Worm (Caenorhabditis elegans) whole organism, midembryonic: ENCODE measurements around the gene talp-3.

Source experiments
- T22C8.4 ChIP-seq: fragments of 200-800 bp; sonication (Bioruptor generic); IDR thresholded peaks from 2 replicates; pipeline ENCODE4 v1.3.6; 2022; ENCODE audit warnings: missing genetic modification characterization, missing compliant biosample characterization
- cog-1 ChIP-seq: sonication (generic microtip); optimal IDR thresholded peaks from 2 replicates; lab custom pipeline; 2016; ENCODE audit warnings: missing genetic modification characterization, missing compliant biosample characterization
- flt-1 ChIP-seq: fragments of 200-800 bp; sonication (Bioruptor generic); IDR thresholded peaks from 2 replicates; pipeline ENCODE4 v1.3.6; 2022; ENCODE audit warnings: missing genetic modification characterization, missing compliant biosample characterization
- klf-2 ChIP-seq: fragments of 200-800 bp; sonication (Bioruptor generic); conservative IDR thresholded peaks from 2 replicates; pipeline ENCODE4 v1.3.6; 2022; ENCODE audit warnings: missing genetic modification reagents, missing genetic modification characterization, missing compliant biosample characterization
- med-1 ChIP-seq: sonication (generic microtip); optimal IDR thresholded peaks from 2 replicates; lab custom pipeline; 2017; ENCODE audit warnings: missing genetic modification characterization, mild to moderate bottlenecking, missing compliant biosample characterization, antibody characterized with exemption, missing genetic modification reagents; ENCODE audit not compliant: insufficient read depth
- ref-1 ChIP-seq: fragments of 200-800 bp; sonication (Bioruptor generic); conservative IDR thresholded peaks from 2 replicates; pipeline ENCODE4 v1.3.6; 2022; ENCODE audit warnings: missing genetic modification reagents, missing genetic modification characterization, missing compliant biosample characterization
- tab-1 ChIP-seq: fragments of 200-800 bp; sonication (Bioruptor generic); IDR thresholded peaks from 2 replicates; pipeline ENCODE4 v1.3.6; 2022; ENCODE audit warnings: missing genetic modification characterization, missing compliant biosample characterization
- ztf-23 ChIP-seq: fragments of 200-800 bp; sonication (Bioruptor generic); IDR thresholded peaks from 2 replicates; pipeline ENCODE4 v1.3.6; 2022; ENCODE audit warnings: missing genetic modification reagents, missing genetic modification characterization, missing compliant biosample characterization
- ztf-29 ChIP-seq: fragments of 200-800 bp; sonication (Bioruptor generic); IDR thresholded peaks from 2 replicates; pipeline ENCODE4 v1.3.6; 2022; ENCODE audit warnings: missing genetic modification reagents, missing genetic modification characterization, missing compliant biosample characterization

talp-3 gene

DNA sequence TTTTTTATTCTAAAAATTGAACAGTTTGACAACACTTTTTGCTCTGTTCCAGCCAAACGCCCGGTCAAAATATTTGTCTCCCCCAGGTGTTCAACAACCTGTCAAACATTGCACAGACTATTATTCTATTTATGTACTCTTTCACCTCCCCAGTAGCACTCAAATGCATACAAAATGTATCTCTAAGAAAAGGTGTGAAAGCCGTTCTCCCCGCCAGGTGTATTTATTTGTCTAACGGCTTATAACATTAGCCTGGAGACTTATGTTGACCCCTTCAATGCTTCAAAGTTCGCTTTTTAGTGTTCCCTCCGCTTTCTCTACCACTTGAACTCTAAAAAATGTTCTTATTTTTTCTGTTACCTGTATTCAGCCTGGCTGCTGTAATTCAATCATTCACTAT lies 15.8 kb downstream of the talp-3 start, which contains the start of gene srlf-27:
TSS of gene srlf-27 (plus strand) at position 301 of the 400 bp plus-strand sequence.
- no peak for TF ChIP-seq cog-1 (tag; lab: Kevin White, UChicago)

DNA sequence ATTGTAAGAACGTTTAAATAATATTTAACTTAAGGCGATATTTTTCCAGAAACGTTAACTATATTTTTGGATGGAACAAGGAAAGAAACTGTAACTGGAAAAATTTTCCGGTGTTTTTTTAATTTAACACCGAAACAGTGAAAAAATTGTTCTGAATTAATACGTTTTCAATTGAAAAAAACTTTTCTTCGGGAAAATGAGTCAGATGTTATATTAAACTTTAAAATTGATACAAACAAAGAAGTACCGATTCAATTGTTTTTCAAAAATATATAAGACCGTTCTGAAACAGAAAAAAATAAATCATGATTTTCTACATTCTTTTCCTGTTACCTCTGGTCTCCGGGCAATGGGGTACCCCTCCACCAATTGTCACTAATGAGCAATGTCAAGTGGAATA lies 18.4 kb downstream of the talp-3 start, which contains the start of gene ule-2:
TSS of gene ule-2 (plus strand) at position 301 of the 400 bp plus-strand sequence.
- TF ChIP-seq tab-1 (GFP tag; lab: Robert Waterston, UW): no peak
- no peak for TF ChIP-seq ztf-29 (GFP tag; lab: Robert Waterston, UW)

DNA sequence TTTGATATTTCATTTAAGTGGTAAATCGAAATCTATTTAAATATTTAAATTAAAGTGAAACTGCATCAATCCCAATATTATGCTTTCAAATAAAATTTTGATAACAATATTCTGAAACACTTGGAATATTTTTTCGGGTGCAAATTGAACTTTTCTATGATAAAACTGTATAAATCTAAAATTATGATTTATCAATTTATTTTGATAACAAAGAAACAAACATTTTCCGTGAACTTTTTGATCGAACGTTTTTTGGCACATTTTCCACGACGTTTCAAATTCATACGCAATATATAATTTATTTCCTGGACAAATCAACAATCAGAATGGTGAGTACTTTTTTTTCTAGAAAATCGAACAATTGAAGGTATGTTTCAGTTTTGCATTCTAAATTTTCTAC lies 20.4 kb downstream of the talp-3 start, which contains the start of gene irld-4:
TSS of gene irld-4 (plus strand) at position 301 of the 400 bp plus-strand sequence.
- TF ChIP-seq klf-2 (GFP tag; lab: Robert Waterston, UW): no peak
- TF ChIP-seq tab-1 (GFP tag; lab: Robert Waterston, UW): no peak
- no peak for TF ChIP-seq med-1 (GFP tag; lab: Kevin White, UChicago)
- no peak for TF ChIP-seq ztf-23
- no peak for TF ChIP-seq ztf-29 (GFP tag; lab: Robert Waterston, UW)
- no peak for TF ChIP-seq cog-1 (tag; lab: Kevin White, UChicago)
- no peak for TF ChIP-seq ref-1 (GFP tag; lab: Robert Waterston, UW)

DNA sequence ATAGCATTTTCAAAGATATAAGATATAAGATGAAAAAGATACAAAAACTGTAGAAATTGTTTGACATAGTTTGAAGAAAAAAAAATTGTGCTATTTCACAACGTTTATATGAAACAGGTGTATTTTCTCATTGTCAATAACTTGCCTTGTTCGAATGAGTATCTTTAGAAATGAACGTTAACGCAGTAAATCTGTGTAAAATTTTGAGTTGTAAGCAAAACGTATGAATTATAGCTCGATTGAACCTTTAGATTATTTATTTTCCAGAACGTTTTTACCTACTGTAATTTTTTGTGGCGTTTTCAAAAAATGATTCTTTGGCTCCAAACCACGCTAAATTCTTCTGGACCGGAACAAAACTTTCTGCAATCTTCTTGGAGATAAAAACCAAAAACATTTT lies 21.5 kb downstream of the talp-3 start:
- no peak for TF ChIP-seq ztf-23
- TF ChIP-seq flt-1 (GFP tag; lab: Robert Waterston, UW): no peak
- TF ChIP-seq ref-1 (GFP tag; lab: Robert Waterston, UW): no peak
- no peak for TF ChIP-seq ztf-29 (GFP tag; lab: Robert Waterston, UW)
- no peak for TF ChIP-seq med-1 (GFP tag; lab: Kevin White, UChicago)
- no peak for TF ChIP-seq klf-2 (GFP tag; lab: Robert Waterston, UW)
- no peak for TF ChIP-seq T22C8.4 (GFP tag; lab: Robert Waterston, UW)
- no peak for TF ChIP-seq tab-1 (GFP tag; lab: Robert Waterston, UW)
- no peak for TF ChIP-seq cog-1 (tag; lab: Kevin White, UChicago)

DNA sequence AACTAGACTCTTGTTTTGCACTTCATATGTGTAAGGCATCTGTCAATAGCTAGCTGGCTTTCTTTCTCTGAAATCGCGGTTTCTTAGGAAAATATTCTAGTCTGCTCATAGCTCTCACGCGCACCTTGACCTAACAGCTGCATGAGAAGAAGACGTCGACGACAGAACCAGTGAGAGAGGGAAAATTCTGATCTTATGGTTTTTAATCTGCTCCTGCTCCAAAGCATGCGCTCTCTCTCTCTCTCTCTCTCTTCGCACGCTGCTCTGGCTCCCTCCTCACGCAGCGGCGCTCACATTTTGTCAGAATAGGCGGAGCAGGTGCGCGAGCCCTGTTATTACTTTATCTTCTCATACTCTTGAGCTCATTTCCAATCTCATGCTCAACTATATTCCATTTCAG lies 31.1 kb downstream of the talp-3 start:
- no peak for TF ChIP-seq ref-1 (GFP tag; lab: Robert Waterston, UW)
- 0 out of 2 replicates have a peak, but pooled peaks have one; percentile 27 for TF ChIP-seq flt-1 (GFP tag; lab: Robert Waterston, UW)

DNA sequence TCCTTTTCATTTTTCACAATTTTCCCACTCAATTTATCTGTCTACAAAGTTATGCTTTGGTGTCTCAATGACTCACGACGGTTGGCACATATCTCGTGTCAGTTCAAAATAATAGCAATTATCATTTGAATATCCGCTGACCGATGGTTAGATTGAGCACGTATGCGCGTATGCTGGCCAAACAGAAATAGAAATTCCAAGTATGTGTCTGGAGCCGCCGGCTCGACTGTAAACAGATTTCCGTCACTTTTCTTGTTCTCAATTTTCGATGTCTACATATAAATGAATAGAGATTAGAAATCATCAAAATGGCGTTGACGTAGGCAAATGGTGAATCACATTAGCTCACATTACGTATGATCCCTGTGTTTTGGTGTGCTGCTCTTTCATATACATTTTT lies 32.1 kb downstream of the talp-3 start:
- TF ChIP-seq cog-1 (tag; lab: Kevin White, UChicago) (no peak), ztf-23 (no peak), ref-1 (GFP tag; lab: Robert Waterston, UW) (no peak), flt-1 (GFP tag; lab: Robert Waterston, UW) (no peak), med-1 (GFP tag; lab: Kevin White, UChicago) (no peak), ztf-29 (GFP tag; lab: Robert Waterston, UW) (no peak), tab-1 (GFP tag; lab: Robert Waterston, UW) (no peak), T22C8.4 (GFP tag; lab: Robert Waterston, UW) (no peak), klf-2 (GFP tag; lab: Robert Waterston, UW) (no peak)

DNA sequence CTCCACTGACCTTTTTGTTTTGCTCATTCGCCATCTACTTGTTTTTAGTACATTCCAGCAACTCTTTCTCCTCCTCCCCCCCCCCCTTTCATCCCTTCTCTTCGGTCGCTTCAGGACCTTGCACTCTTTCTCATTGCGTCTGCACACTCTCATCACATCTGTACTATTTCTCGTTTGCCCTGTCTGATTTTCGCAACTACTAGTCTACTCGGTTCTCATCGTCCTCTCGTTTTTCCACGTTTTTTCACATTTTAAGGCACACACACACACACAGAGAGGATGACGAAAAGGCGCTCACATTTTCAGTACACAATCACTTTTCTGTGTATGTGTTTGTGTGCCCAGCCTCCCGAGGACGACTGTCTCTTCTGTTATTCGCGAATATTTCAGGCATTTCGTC lies 32.6 kb downstream of the talp-3 start:
- no peak for TF ChIP-seq tab-1 (GFP tag; lab: Robert Waterston, UW)
- TF ChIP-seq klf-2 (GFP tag; lab: Robert Waterston, UW): no peak
- no peak for TF ChIP-seq med-1 (GFP tag; lab: Kevin White, UChicago)
- TF ChIP-seq ztf-29 (GFP tag; lab: Robert Waterston, UW): no peak
- TF ChIP-seq flt-1 (GFP tag; lab: Robert Waterston, UW): no peak
- TF ChIP-seq ztf-23: no peak
- no peak for TF ChIP-seq T22C8.4 (GFP tag; lab: Robert Waterston, UW)
- no peak for TF ChIP-seq cog-1 (tag; lab: Kevin White, UChicago)
- no peak for TF ChIP-seq ref-1 (GFP tag; lab: Robert Waterston, UW)

DNA sequence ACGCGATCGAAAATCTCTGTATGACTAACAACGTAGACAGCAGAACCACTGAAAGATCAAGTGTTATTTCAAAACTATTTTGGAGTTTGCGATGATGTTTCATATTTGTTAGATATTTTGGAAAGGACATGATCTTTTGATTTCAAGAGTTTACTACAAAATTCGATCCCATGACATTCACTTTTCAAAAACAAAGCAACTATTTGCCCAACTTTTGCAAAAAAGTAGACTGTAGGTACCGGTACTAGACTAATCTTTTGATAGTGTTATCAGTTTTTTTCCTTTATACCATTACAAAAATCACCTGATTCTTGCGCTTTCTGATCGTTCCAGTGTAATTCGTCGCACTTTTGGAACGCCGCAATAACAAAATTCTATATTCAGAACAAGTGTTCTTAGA lies 33.1 kb downstream of the talp-3 start:
- TF ChIP-seq ref-1 (GFP tag; lab: Robert Waterston, UW): no peak
- no peak for TF ChIP-seq flt-1 (GFP tag; lab: Robert Waterston, UW)
- TF ChIP-seq cog-1 (tag; lab: Kevin White, UChicago): no peak
- no peak for TF ChIP-seq ztf-23
- TF ChIP-seq klf-2 (GFP tag; lab: Robert Waterston, UW): no peak
- TF ChIP-seq ztf-29 (GFP tag; lab: Robert Waterston, UW): no peak
- no peak for TF ChIP-seq T22C8.4 (GFP tag; lab: Robert Waterston, UW)
- TF ChIP-seq tab-1 (GFP tag; lab: Robert Waterston, UW): no peak
- TF ChIP-seq med-1 (GFP tag; lab: Kevin White, UChicago): no peak

DNA sequence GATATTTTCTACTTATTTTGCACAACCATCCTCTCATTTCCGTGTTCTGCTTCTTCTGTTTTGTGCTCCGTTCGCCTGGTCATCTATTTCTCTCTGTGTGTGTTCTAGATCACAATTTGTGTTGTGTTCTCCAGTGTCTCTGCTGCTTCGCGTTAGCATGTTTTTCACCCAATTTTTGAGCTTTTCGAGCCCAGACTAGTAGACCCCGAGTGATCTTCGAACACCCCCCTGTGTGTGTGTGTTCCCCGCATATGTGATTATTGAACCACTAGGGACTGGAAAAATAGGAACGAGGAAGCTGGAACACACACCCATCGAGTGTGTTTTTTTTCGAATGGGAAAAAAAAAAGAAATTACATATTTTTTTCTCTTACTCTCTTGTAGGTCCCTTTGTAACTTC lies 34.6 kb downstream of the talp-3 start:
- no peak for TF ChIP-seq med-1 (GFP tag; lab: Kevin White, UChicago)
- no peak for TF ChIP-seq ztf-23
- no peak for TF ChIP-seq ref-1 (GFP tag; lab: Robert Waterston, UW)
- TF ChIP-seq flt-1 (GFP tag; lab: Robert Waterston, UW): no peak
- no peak for TF ChIP-seq tab-1 (GFP tag; lab: Robert Waterston, UW)
- TF ChIP-seq ztf-29 (GFP tag; lab: Robert Waterston, UW): no peak
- TF ChIP-seq cog-1 (tag; lab: Kevin White, UChicago): no peak

DNA sequence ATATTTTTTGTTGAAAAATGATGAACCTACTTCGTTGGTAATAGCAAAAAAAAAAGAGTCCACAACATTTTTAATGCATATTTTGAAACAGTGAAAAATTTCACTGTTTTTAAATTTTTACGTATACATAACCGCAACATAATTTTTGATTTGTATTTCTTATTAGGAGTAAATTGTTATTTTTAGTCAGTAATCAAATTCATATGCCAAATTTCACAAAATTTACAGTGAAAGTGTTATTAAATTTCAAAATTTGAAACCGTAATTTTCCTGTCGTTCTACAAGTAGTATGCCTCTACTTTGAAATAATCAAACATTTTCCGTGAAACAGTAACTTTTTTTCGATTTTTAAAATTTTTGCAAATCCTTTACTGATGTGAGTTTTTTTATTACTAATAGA lies 35.2 kb downstream of the talp-3 start:
- TF ChIP-seq T22C8.4 (GFP tag; lab: Robert Waterston, UW) (no peak), ztf-29 (GFP tag; lab: Robert Waterston, UW) (no peak), klf-2 (GFP tag; lab: Robert Waterston, UW) (no peak), ztf-23 (no peak), tab-1 (GFP tag; lab: Robert Waterston, UW) (no peak), flt-1 (GFP tag; lab: Robert Waterston, UW) (no peak), med-1 (GFP tag; lab: Kevin White, UChicago) (no peak), ref-1 (GFP tag; lab: Robert Waterston, UW) (no peak), cog-1 (tag; lab: Kevin White, UChicago) (no peak)
